Worm (Caenorhabditis elegans) whole organism, L4 larva: Measurements from ENCODE around the gene nspb-4.

Experiments
- F10B5.3 ChIP-seq: sonication (generic microtip); optimal IDR thresholded peaks from 2 replicates; lab custom pipeline; 2016; ENCODE audit warnings: mild to moderate bottlenecking, missing genetic modification characterization, missing compliant biosample characterization
- F26F4.8 ChIP-seq: fragments of 200-800 bp; sonication (Bioruptor generic); conservative IDR thresholded peaks from 2 replicates; pipeline ENCODE4 v1.3.6; 2022; ENCODE audit warnings: missing genetic modification characterization, missing compliant biosample characterization
- Y48G9A.11 ChIP-seq: fragments of 200-800 bp; sonication (Bioruptor generic); IDR thresholded peaks from 2 replicates; pipeline ENCODE4 v1.3.6; 2022; ENCODE audit warnings: missing genetic modification reagents, missing genetic modification characterization, missing compliant biosample characterization
- ZK337.2 ChIP-seq: fragments of 200-800 bp; sonication (Bioruptor generic); IDR thresholded peaks from 2 replicates; pipeline ENCODE4 v1.3.6; 2022; ENCODE audit warnings: missing genetic modification reagents, missing genetic modification characterization, missing compliant biosample characterization
- aha-1 ChIP-seq: fragments of 150-350 bp; peaks from one replicate; lab custom pipeline; 2014; ENCODE audit warnings: missing biosample characterization, missing genetic modification characterization
- ceh-20 ChIP-seq: fragments of 200-800 bp; sonication (Bioruptor generic); IDR thresholded peaks from 2 replicates; pipeline ENCODE4 v1.3.6; 2022; ENCODE audit warnings: missing genetic modification reagents, missing genetic modification characterization, missing compliant biosample characterization
- ceh-62 ChIP-seq: sonication (generic microtip); optimal IDR thresholded peaks from 2 replicates; lab custom pipeline; 2017; ENCODE audit warnings: missing biosample characterization, missing genetic modification characterization
- ceh-82 ChIP-seq: sonication (generic microtip); optimal IDR thresholded peaks from 2 replicates; lab custom pipeline; 2017; ENCODE audit warnings: missing biosample characterization, missing genetic modification characterization
- ces-1 ChIP-seq: fragments of 150-350 bp; sonication (generic microtip); optimal IDR thresholded peaks from 4 replicates; lab custom pipeline; 2014; ENCODE audit warnings: missing biosample characterization, missing genetic modification reagents, missing genetic modification characterization
- ctbp-1 ChIP-seq: fragments of 200-800 bp; sonication (Bioruptor generic); IDR thresholded peaks from 2 replicates; pipeline ENCODE4 v1.3.6; 2022; ENCODE audit warnings: missing genetic modification reagents, missing genetic modification characterization, missing compliant biosample characterization
- dmd-8 ChIP-seq: fragments of 200-800 bp; sonication (Bioruptor generic); IDR thresholded peaks from 2 replicates; pipeline ENCODE4 v1.3.6; 2022; ENCODE audit warnings: missing genetic modification characterization, missing compliant biosample characterization
- dpl-1 ChIP-seq: fragments of 150-350 bp; optimal IDR thresholded peaks from 2 replicates; lab custom pipeline; 2014; ENCODE audit warnings: missing biosample characterization, missing genetic modification reagents, missing genetic modification characterization
- duxl-1 ChIP-seq: sonication (generic microtip); optimal IDR thresholded peaks from 2 replicates; lab custom pipeline; 2016; ENCODE audit warnings: mild to moderate bottlenecking, missing genetic modification characterization, moderate library complexity, missing compliant biosample characterization; ENCODE audit not compliant: poor library complexity
- lin-15B ChIP-seq: fragments of 150-350 bp; sonication (generic microtip); optimal IDR thresholded peaks from 3 replicates; lab custom pipeline; 2014; ENCODE audit warnings: missing biosample characterization, missing genetic modification characterization
- lin-38 ChIP-seq: fragments of 200-800 bp; sonication (Bioruptor generic); IDR thresholded peaks from 2 replicates; pipeline ENCODE4 v1.3.6; 2022; ENCODE audit warnings: missing genetic modification reagents, missing genetic modification characterization, missing compliant biosample characterization
- lir-3 ChIP-seq: sonication (generic microtip); optimal IDR thresholded peaks from 2 replicates; lab custom pipeline; 2016; ENCODE audit warnings: mild to moderate bottlenecking, missing genetic modification characterization, missing compliant biosample characterization
- mxl-3 ChIP-seq: fragments of 200-800 bp; sonication (Bioruptor generic); optimal IDR thresholded peaks from 2 replicates; lab custom pipeline; 2018; ENCODE audit warnings: mild to moderate bottlenecking, missing genetic modification characterization, missing compliant biosample characterization
- nhr-10 ChIP-seq: fragments of 150-350 bp; optimal IDR thresholded peaks from 2 replicates; lab custom pipeline; 2014; ENCODE audit warnings: missing biosample characterization, missing genetic modification characterization
- nhr-102 ChIP-seq: sonication (generic microtip); optimal IDR thresholded peaks from 2 replicates; lab custom pipeline; 2016; ENCODE audit warnings: mild to moderate bottlenecking, missing genetic modification characterization, moderate library complexity, missing compliant biosample characterization
- nhr-237 ChIP-seq: sonication (generic microtip); optimal IDR thresholded peaks from 2 replicates; lab custom pipeline; 2017; ENCODE audit warnings: missing biosample characterization, missing genetic modification characterization
- nhr-25 ChIP-seq: sonication (generic microtip); optimal IDR thresholded peaks from 2 replicates; lab custom pipeline; 2017; ENCODE audit warnings: missing genetic modification characterization, mild to moderate bottlenecking, missing compliant biosample characterization, antibody characterized with exemption, moderate library complexity, borderline replicate concordance; ENCODE audit not compliant: insufficient read depth
- nhr-6 ChIP-seq: fragments of 150-350 bp; optimal IDR thresholded peaks from 2 replicates; lab custom pipeline; 2014; ENCODE audit warnings: missing biosample characterization, missing genetic modification characterization
- nhr-76 ChIP-seq: fragments of 150-350 bp; optimal IDR thresholded peaks from 2 replicates; lab custom pipeline; 2014; ENCODE audit warnings: missing biosample characterization, missing genetic modification characterization
- pha-4 ChIP-seq, 2 experiments: fragments of 150-350 bp in 1 of 2; fragments of 200-800 bp in 1 of 2; sonication (Bioruptor generic) in 1 of 2; IDR thresholded peaks in 1 of 2; optimal IDR thresholded peaks in 1 of 2; 2 replicates each; pipeline versions ENCODE4 v1.3.6 to Lab custom; 2014 to 2022; ENCODE audit warnings: missing genetic modification characterization in 2 of 2, missing genetic modification reagents in 2 of 2, missing biosample characterization in 1 of 2, missing compliant biosample characterization in 1 of 2
- php-3 ChIP-seq: fragments of 200-800 bp; sonication (Bioruptor generic); IDR thresholded peaks from 2 replicates; pipeline ENCODE4 v1.3.6; 2022; ENCODE audit warnings: missing genetic modification reagents, missing genetic modification characterization, missing compliant biosample characterization
- pqm-1 ChIP-seq: sonication (generic microtip); optimal IDR thresholded peaks from 2 replicates; lab custom pipeline; 2017; ENCODE audit warnings: missing biosample characterization, missing genetic modification characterization
- rbr-2 ChIP-seq: sonication (generic microtip); optimal IDR thresholded peaks from 2 replicates; lab custom pipeline; 2016; ENCODE audit warnings: missing genotype, missing genetic modification characterization, missing compliant biosample characterization
- snpc-1.2 ChIP-seq: fragments of 200-800 bp; sonication (Bioruptor generic); IDR thresholded peaks from 2 replicates; pipeline ENCODE4 v1.3.6; 2022; ENCODE audit warnings: missing genetic modification reagents, missing genetic modification characterization, missing compliant biosample characterization
- tag-97 ChIP-seq: fragments of 200-800 bp; sonication (Bioruptor generic); IDR thresholded peaks from 2 replicates; pipeline ENCODE4 v1.3.6; 2022; ENCODE audit warnings: missing genetic modification characterization, missing compliant biosample characterization
- unc-39 ChIP-seq: sonication (generic microtip); optimal IDR thresholded peaks from 2 replicates; lab custom pipeline; 2017; ENCODE audit warnings: missing biosample characterization, missing genetic modification characterization
- unc-62 ChIP-seq, 3 experiments: fragments of 150-350 bp in 1 of 3; sonication (generic microtip); optimal IDR thresholded peaks in 2 of 3; peaks in 1 of 3; 1 replicate in 1 of 3; 2 replicates in 2 of 3; lab custom pipeline; 2014 to 2017; ENCODE audit warnings: missing biosample characterization in 3 of 3, missing genetic modification characterization in 3 of 3, missing genetic modification reagents in 3 of 3, missing genotype in 1 of 3
- vab-7 ChIP-seq: fragments of 200-800 bp; sonication (Bioruptor generic); IDR thresholded peaks from 2 replicates; pipeline ENCODE4 v1.3.6; 2022; ENCODE audit warnings: missing genetic modification reagents, missing genetic modification characterization, missing compliant biosample characterization
- zfp-2 ChIP-seq: sonication (generic microtip); optimal IDR thresholded peaks from 2 replicates; lab custom pipeline; 2016; ENCODE audit warnings: mild to moderate bottlenecking, missing genetic modification characterization, missing compliant biosample characterization
- zip-2 ChIP-seq: fragments of 150-350 bp; optimal IDR thresholded peaks from 2 replicates; lab custom pipeline; 2014; ENCODE audit warnings: missing biosample characterization, missing genetic modification characterization
- ztf-11 ChIP-seq: fragments of 150-350 bp; optimal IDR thresholded peaks from 2 replicates; lab custom pipeline; 2014; ENCODE audit warnings: missing biosample characterization, missing genetic modification characterization

Gene nspb-4

ce11 chrIV:6556624-6557368 lies 41.2 kb upstream of the nspb-4 start, which contains the start of gene try-3 (continued):
- TF ChIP-seq ctbp-1 (GFP tag; lab: Robert Waterston, UW) (peak; percentile 91), vab-7 (GFP tag; lab: Robert Waterston, UW) (peak; percentile 84), F26F4.8 (GFP tag; lab: Robert Waterston, UW) (peak; percentile 76), zip-2 (peak; percentile 40), mxl-3 (peak; percentile 49), F10B5.3 (peak; percentile 17), tag-97 (GFP tag; lab: Robert Waterston, UW) (no peak), ZK337.2 (0 out of 2 replicates have a peak, but pooled peaks have one; percentile 14), nhr-102 (tag; lab: Kevin White, UChicago) (peak; percentile 46), lin-15B (no peak), rbr-2 (tag; lab: Kevin White, UChicago) (peak; percentile 66), lir-3 (tag; lab: Kevin White, UChicago) (no peak)

ce11 chrIV:6560434-6560833 lies 37.6 kb upstream of the nspb-4 start, which contains the start of gene best-9:
Gene best-9 (plus strand): TSS chrIV:6560734.
- TF ChIP-seq nhr-237 (no peak), duxl-1 (tag; lab: Kevin White, UChicago) (no peak), ZK337.2 (no peak), zfp-2 (tag; lab: Kevin White, UChicago) (no peak), mxl-3 (no peak), dmd-8 (GFP tag; lab: Robert Waterston, UW) (no peak), ceh-62 (tag; lab: Kevin White, UChicago) (no peak), zip-2 (no peak), php-3 (GFP tag; lab: Robert Waterston, UW) (no peak), pha-4 (GFP tag; IDR thresholded peaks at IDR 0.05; lab: Robert Waterston, UW) (no peak), pha-4 (tag; optimal IDR thresholded peaks at IDR 0.05; lab: Kevin White, UChicago) (no peak), dpl-1 (GFP tag; lab: Kevin White, UChicago) (no peak), ceh-82 (tag; lab: Kevin White, UChicago) (no peak), nhr-10 (tag; lab: Kevin White, UChicago) (no peak), unc-39 (tag; lab: Kevin White, UChicago) (no peak), nhr-76 (tag; lab: Kevin White, UChicago) (no peak), nhr-6 (tag; lab: Kevin White, UChicago) (no peak)
- TF ChIP-seq, all 104 proteins: peak for 0

ce11 chrIV:6562039-6562438 lies 36.0 kb upstream of the nspb-4 start:
- TF ChIP-seq ces-1 (GFP tag; lab: Kevin White, UChicago): no peak
- TF ChIP-seq nhr-25 (tag; lab: Kevin White, UChicago): no peak
- no peak for TF ChIP-seq ztf-11
- TF ChIP-seq dpl-1 (GFP tag; lab: Kevin White, UChicago): no peak
- no peak for TF ChIP-seq ceh-82 (tag; lab: Kevin White, UChicago)
- no peak for TF ChIP-seq Y48G9A.11
- TF ChIP-seq snpc-1.2 (GFP tag; lab: Robert Waterston, UW): 0 out of 2 replicates have a peak, but pooled peaks have one; percentile 62
- no peak for TF ChIP-seq lin-38 (GFP tag; lab: Robert Waterston, UW)
- peak in 1 of 2 experiments; percentile 50 for TF ChIP-seq unc-62 (GFP tag; optimal IDR thresholded peaks at IDR 0.05 in 1 of 2; lab: Kevin White, UChicago)
- no peak for TF ChIP-seq unc-62 (tag; optimal IDR thresholded peaks at IDR 0.05; lab: Kevin White, UChicago)
- TF ChIP-seq pqm-1 (tag; lab: Kevin White, UChicago): no peak
- TF ChIP-seq unc-39 (tag; lab: Kevin White, UChicago): no peak
- TF ChIP-seq aha-1 (tag; lab: Kevin White, UChicago): no peak
- no peak for TF ChIP-seq ceh-20
